Fruit fly (Drosophila melanogaster) whole organism, adult: Measurements from ENCODE around the gene CG8119.

Experiments used
- CG11617 ChIP-seq: fragments of 200-800 bp; sonication (Bioruptor generic); optimal IDR thresholded peaks from 2 replicates; lab custom pipeline; 2017; ENCODE audit warnings: mild to moderate bottlenecking, missing biosample characterization, missing genetic modification reagents, missing genetic modification characterization
- CG1620 ChIP-seq: fragments of 200-800 bp; sonication (Bioruptor generic); optimal IDR thresholded peaks from 2 replicates; lab custom pipeline; 2016; ENCODE audit warnings: missing biosample characterization, missing genetic modification characterization
- CG33017 ChIP-seq: fragments of 200-800 bp; sonication (Bioruptor generic); optimal IDR thresholded peaks from 2 replicates; lab custom pipeline; 2018; ENCODE audit warnings: missing biosample characterization, mild to moderate bottlenecking, missing genetic modification characterization, moderate library complexity
- CG7045 ChIP-seq: fragments of 200-800 bp; sonication (Bioruptor generic); optimal IDR thresholded peaks from 2 replicates; lab custom pipeline; 2017; ENCODE audit warnings: missing biosample characterization, mild to moderate bottlenecking, missing genetic modification characterization
- CG7101 ChIP-seq: fragments of 200-800 bp; sonication (Bioruptor generic); optimal IDR thresholded peaks from 2 replicates; lab custom pipeline; 2018; ENCODE audit warnings: missing biosample characterization, mild to moderate bottlenecking, missing genetic modification characterization, moderate library complexity
- Clk ChIP-seq: fragments of 200-800 bp; sonication (Bioruptor generic); optimal IDR thresholded peaks from 2 replicates; lab custom pipeline; 2017; ENCODE audit warnings: missing biosample characterization, missing genetic modification characterization
- Hr96 ChIP-seq: fragments of 200-800 bp; sonication (Bioruptor generic); optimal IDR thresholded peaks from 2 replicates; lab custom pipeline; 2016; ENCODE audit warnings: missing biosample characterization, missing genetic modification characterization
- kay ChIP-seq: fragments of 200-800 bp; sonication (Bioruptor generic); peaks from one replicate; lab custom pipeline; 2016; ENCODE audit warnings: missing biosample characterization, missing genetic modification characterization, borderline replicate concordance
- ovo ChIP-seq: fragments of 200-800 bp; sonication (Bioruptor generic); optimal IDR thresholded peaks from 2 replicates; lab custom pipeline; 2016; ENCODE audit warnings: missing biosample characterization, missing genetic modification characterization

dm6 chrX:15618953-15619630, 43.3 kb upstream of the CG8119 start:
- no peak for TF ChIP-seq Clk (GFP tag; lab: Kevin White, UChicago)
- no peak for TF ChIP-seq Hr96 (GFP tag; lab: Kevin White, UChicago)
- no peak for TF ChIP-seq ovo
- TF ChIP-seq CG33017 (tag; lab: Kevin White, UChicago) = no peak
- no peak for TF ChIP-seq CG7101 (tag; lab: Kevin White, UChicago)
- no peak for TF ChIP-seq CG11617
- TF ChIP-seq CG7045 (GFP tag; lab: Kevin White, UChicago) = no peak
- no peak for TF ChIP-seq CG1620
- TF ChIP-seq kay = no peak
